Fruit fly (Drosophila melanogaster) whole organism, pupa: Measurements from ENCODE around the gene sdk.

Source experiments
- CG10348 ChIP-seq: fragments of 200-800 bp; sonication (Bioruptor generic); IDR thresholded peaks from 2 replicates; pipeline ENCODE4 v1.3.6; 2022; ENCODE audit warnings: missing biosample characterization, missing genetic modification characterization
- CG12605 ChIP-seq: fragments of 200-800 bp; sonication (Bioruptor generic); IDR thresholded peaks from 2 replicates; pipeline ENCODE4 v1.3.6; 2022; ENCODE audit warnings: missing biosample characterization, missing genetic modification characterization
- CG13204 ChIP-seq: fragments of 200-800 bp; sonication (Bioruptor generic); optimal IDR thresholded peaks from 2 replicates; lab custom pipeline; 2018; ENCODE audit warnings: missing biosample characterization, mild to moderate bottlenecking, missing genetic modification characterization, moderate library complexity
- CG14655 ChIP-seq: fragments of 200-800 bp; sonication (Bioruptor generic); optimal IDR thresholded peaks from 3 replicates; lab custom pipeline; 2017; ENCODE audit warnings: mild to moderate bottlenecking, missing biosample characterization, missing genetic modification reagents, missing genetic modification characterization
- CG15710 ChIP-seq: fragments of 200-800 bp; sonication (Bioruptor generic); optimal IDR thresholded peaks from 2 replicates; lab custom pipeline; 2018; ENCODE audit warnings: missing biosample characterization, mild to moderate bottlenecking, missing genetic modification characterization, moderate library complexity
- CG17806 ChIP-seq: fragments of 200-800 bp; sonication (Bioruptor generic); optimal IDR thresholded peaks from 2 replicates; lab custom pipeline; 2018; ENCODE audit warnings: missing biosample characterization, mild to moderate bottlenecking, missing genetic modification characterization, moderate library complexity
- CG32121 ChIP-seq: fragments of 200-800 bp; sonication (Bioruptor generic); IDR thresholded peaks from 2 replicates; pipeline ENCODE4 v1.3.6; 2022; ENCODE audit warnings: missing biosample characterization, missing genetic modification characterization
- CG34367 ChIP-seq: fragments of 200-800 bp; sonication (Bioruptor generic); optimal IDR thresholded peaks from 2 replicates; lab custom pipeline; 2018; ENCODE audit warnings: missing biosample characterization, mild to moderate bottlenecking, missing genetic modification characterization
- CG4496 ChIP-seq: fragments of 200-800 bp; sonication (Bioruptor generic); IDR thresholded peaks from 3 replicates; pipeline ENCODE4 v1.3.6; 2022; ENCODE audit warnings: missing biosample characterization, missing genetic modification characterization
- CG8159 ChIP-seq: fragments of 200-800 bp; sonication (Bioruptor generic); optimal IDR thresholded peaks from 3 replicates; lab custom pipeline; 2018; ENCODE audit warnings: missing biosample characterization, mild to moderate bottlenecking, missing genetic modification characterization, moderate library complexity
- CG8301 ChIP-seq: fragments of 200-800 bp; sonication (Bioruptor generic); optimal IDR thresholded peaks from 2 replicates; lab custom pipeline; 2018; ENCODE audit warnings: missing biosample characterization, mild to moderate bottlenecking, missing genetic modification characterization
- CG9948 ChIP-seq: fragments of 200-800 bp; sonication (Bioruptor generic); optimal IDR thresholded peaks from 2 replicates; lab custom pipeline; 2018; ENCODE audit warnings: missing biosample characterization, mild to moderate bottlenecking, missing genetic modification characterization, moderate library complexity
- D1 ChIP-seq: fragments of 200-800 bp; sonication (Bioruptor generic); optimal IDR thresholded peaks from 2 replicates; lab custom pipeline; 2018; ENCODE audit warnings: missing biosample characterization, mild to moderate bottlenecking, missing genetic modification characterization, moderate library complexity
- EcR ChIP-seq: fragments of 200-800 bp; sonication (Bioruptor generic); optimal IDR thresholded peaks from 3 replicates; lab custom pipeline; 2019; ENCODE audit warnings: missing biosample characterization, missing genetic modification characterization, mild to moderate bottlenecking, moderate library complexity, missing genetic modification reagents
- Ets98B ChIP-seq: fragments of 200-800 bp; sonication (Bioruptor generic); IDR thresholded peaks from 2 replicates; pipeline ENCODE4 v1.3.6; 2022; ENCODE audit warnings: missing biosample characterization, missing genetic modification characterization
- Pif1A ChIP-seq: fragments of 200-800 bp; sonication (Bioruptor generic); optimal IDR thresholded peaks from 3 replicates; lab custom pipeline; 2016; ENCODE audit warnings: missing biosample characterization, missing genetic modification characterization
- Pif1B ChIP-seq: fragments of 200-800 bp; sonication (Bioruptor generic); optimal IDR thresholded peaks from 3 replicates; lab custom pipeline; 2016; ENCODE audit warnings: missing biosample characterization, missing genetic modification characterization
- Snoo ChIP-seq: fragments of 200-800 bp; sonication (Bioruptor generic); optimal IDR thresholded peaks from 3 replicates; lab custom pipeline; 2017; ENCODE audit warnings: missing biosample characterization, mild to moderate bottlenecking, missing genetic modification characterization, inconsistent platforms
- fd96Ca ChIP-seq: fragments of 200-800 bp; sonication (Bioruptor generic); IDR thresholded peaks from 3 replicates; pipeline ENCODE4 v1.3.6; 2022; ENCODE audit warnings: missing biosample characterization, missing genetic modification characterization
- gl ChIP-seq: fragments of 200-800 bp; sonication (Bioruptor generic); optimal IDR thresholded peaks from 2 replicates; lab custom pipeline; 2018; ENCODE audit warnings: missing biosample characterization, mild to moderate bottlenecking, missing genetic modification characterization
- rn ChIP-seq: fragments of 200-800 bp; sonication (Bioruptor generic); IDR thresholded peaks from 2 replicates; pipeline ENCODE4 v1.3.6; 2022; ENCODE audit warnings: missing biosample characterization, missing genetic modification characterization

Gene sdk

DNA sequence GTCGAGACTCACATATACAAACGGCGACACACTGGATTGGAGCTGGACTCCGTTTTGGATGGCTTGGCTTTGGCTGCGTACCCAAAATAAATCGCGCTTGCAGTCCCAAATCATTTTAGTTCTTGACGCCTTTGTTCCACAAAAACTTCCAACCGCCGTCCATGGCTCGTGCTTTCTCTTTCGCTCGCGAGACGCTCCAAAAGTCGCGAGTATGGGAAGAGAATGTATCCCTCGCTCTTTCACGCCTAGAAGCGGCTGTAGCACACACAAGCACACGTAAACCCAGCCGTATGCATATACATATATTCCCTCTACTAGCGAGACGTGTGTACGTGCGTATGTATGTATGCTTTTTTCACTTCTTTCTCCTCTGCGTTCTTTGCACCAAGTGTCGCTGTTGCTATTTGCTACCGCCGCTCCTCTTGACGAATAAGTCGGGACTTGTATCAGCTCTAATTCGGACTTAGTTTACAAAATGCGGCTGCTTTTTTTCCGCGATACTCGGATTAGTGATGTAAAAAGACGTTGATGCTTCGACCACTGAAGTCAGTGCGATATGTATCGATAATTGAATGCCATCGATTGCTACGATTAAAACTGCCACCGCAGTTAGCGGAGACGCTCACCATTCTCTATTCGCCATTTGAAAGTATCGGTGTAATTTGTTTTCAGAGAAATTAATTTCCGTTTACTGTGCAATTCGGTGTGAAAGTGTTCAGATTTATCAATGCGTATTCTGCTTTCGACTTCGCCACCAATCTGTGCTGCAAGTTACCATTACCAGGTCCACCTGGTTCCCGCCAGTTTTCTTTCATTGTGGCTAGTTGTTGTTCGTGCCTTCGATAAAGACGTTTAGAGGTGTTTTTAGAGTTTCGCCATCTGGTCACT, 30.9 kb upstream of the sdk start, which contains the start of the genes Hmt4-20 and SkpA:
Gene Hmt4-20 (minus strand): TSS at position 542 of the 888 bp plus-strand sequence.
Gene SkpA (plus strand): TSS at position 623 of the 888 bp plus-strand sequence.
- no peak for TF ChIP-seq CG8301 (tag; lab: Kevin White, UChicago)
- TF ChIP-seq Ets98B (GFP tag; lab: Robert Waterston, UW) = no peak
- no peak for TF ChIP-seq CG15710 (tag; lab: Kevin White, UChicago)
- TF ChIP-seq, all 21 proteins: peak for 0

- no peak for TF ChIP-seq CG17806
- TF ChIP-seq Pif1B (GFP tag; lab: Kevin White, UChicago) = no peak
- no peak for TF ChIP-seq CG10348
- TF ChIP-seq Pif1A (GFP tag; lab: Kevin White, UChicago) = no peak
- TF ChIP-seq fd96Ca = no peak
- TF ChIP-seq gl (tag; lab: Kevin White, UChicago) = no peak
- TF ChIP-seq EcR (GFP tag; lab: Kevin White, UChicago) = no peak
- no peak for TF ChIP-seq CG13204 (GFP tag; lab: Kevin White, UChicago)
- no peak for TF ChIP-seq Ets98B (GFP tag; lab: Robert Waterston, UW)
- no peak for TF ChIP-seq CG14655 (GFP tag; lab: Kevin White, UChicago)
- no peak for TF ChIP-seq CG8159 (tag; lab: Kevin White, UChicago)
- TF ChIP-seq CG15710 (tag; lab: Kevin White, UChicago) = no peak
- no peak for TF ChIP-seq CG12605 (GFP tag; lab: Robert Waterston, UW)
- TF ChIP-seq CG8301 (tag; lab: Kevin White, UChicago) = no peak
- TF ChIP-seq, all 21 proteins: peak for 0
Measured at dm6 chrX:656380-656925, 30.2 kb upstream of the sdk start.

dm6 chrX:658021-658420, 28.6 kb upstream of the sdk start:
- no peak for TF ChIP-seq gl (tag; lab: Kevin White, UChicago)
- TF ChIP-seq CG13204 (GFP tag; lab: Kevin White, UChicago) = no peak
- TF ChIP-seq CG17806 = no peak
- TF ChIP-seq CG8301 (tag; lab: Kevin White, UChicago) = no peak
- TF ChIP-seq CG9948 (tag; lab: Kevin White, UChicago) = no peak
- no peak for TF ChIP-seq EcR (GFP tag; lab: Kevin White, UChicago)
- TF ChIP-seq rn = no peak
- TF ChIP-seq Pif1A (GFP tag; lab: Kevin White, UChicago) = no peak
- no peak for TF ChIP-seq CG10348
- no peak for TF ChIP-seq CG8159 (tag; lab: Kevin White, UChicago)
- TF ChIP-seq CG12605 (GFP tag; lab: Robert Waterston, UW) = no peak
- no peak for TF ChIP-seq D1 (tag; lab: Kevin White, UChicago)
- TF ChIP-seq Pif1B (GFP tag; lab: Kevin White, UChicago) = no peak
- no peak for TF ChIP-seq Snoo (tag; lab: Kevin White, UChicago)
- TF ChIP-seq Ets98B (GFP tag; lab: Robert Waterston, UW) = no peak
- TF ChIP-seq CG4496 (GFP tag; lab: Robert Waterston, UW) = no peak

- TF ChIP-seq CG17806 = no peak
- no peak for TF ChIP-seq Snoo (tag; lab: Kevin White, UChicago)
- TF ChIP-seq Ets98B (GFP tag; lab: Robert Waterston, UW) = peak; percentile 55; the same call in 1 of the 2 replicates
- peak; percentile 62; the same call in 2 of the 3 replicates for TF ChIP-seq CG4496 (GFP tag; lab: Robert Waterston, UW)
- TF ChIP-seq CG34367 (tag; lab: Kevin White, UChicago) = no peak
- TF ChIP-seq CG14655 (GFP tag; lab: Kevin White, UChicago) = peak; percentile 31
- TF ChIP-seq D1 (tag; lab: Kevin White, UChicago) = no peak
- peak; percentile 35 for TF ChIP-seq Pif1A (GFP tag; lab: Kevin White, UChicago)
- TF ChIP-seq CG15710 (tag; lab: Kevin White, UChicago) = peak; percentile 15
- peak; percentile 12 for TF ChIP-seq CG9948 (tag; lab: Kevin White, UChicago)
- TF ChIP-seq CG32121 (GFP tag; lab: Robert Waterston, UW) = 0 out of 2 replicates have a peak, but pooled peaks have one; percentile 31
- no peak for TF ChIP-seq CG10348
Measured at dm6 chrX:678503-678902, 8.1 kb upstream of the sdk start.

dm6 chrX:687330-688078, 870 bp downstream of the sdk start:
- TF ChIP-seq CG17806 = no peak
- no peak for TF ChIP-seq rn
- peak; percentile 8 for TF ChIP-seq CG13204 (GFP tag; lab: Kevin White, UChicago)
- peak; percentile 50; the same call in 1 of the 3 replicates for TF ChIP-seq CG4496 (GFP tag; lab: Robert Waterston, UW)
- peak; percentile 10 for TF ChIP-seq CG15710 (tag; lab: Kevin White, UChicago)
- TF ChIP-seq Pif1B (GFP tag; lab: Kevin White, UChicago) = no peak
- TF ChIP-seq CG12605 (GFP tag; lab: Robert Waterston, UW) = peak; percentile 45; the same call in 1 of the 2 replicates
- TF ChIP-seq fd96Ca = no peak; the same call in 2 of the 3 replicates
- TF ChIP-seq CG14655 (GFP tag; lab: Kevin White, UChicago) = peak; percentile 5
- TF ChIP-seq CG8159 (tag; lab: Kevin White, UChicago) = peak; percentile 20
- TF ChIP-seq Pif1A (GFP tag; lab: Kevin White, UChicago) = no peak
- no peak for TF ChIP-seq Snoo (tag; lab: Kevin White, UChicago)
- TF ChIP-seq EcR (GFP tag; lab: Kevin White, UChicago) = no peak
- TF ChIP-seq CG10348 = no peak
- no peak for TF ChIP-seq CG32121 (GFP tag; lab: Robert Waterston, UW)
- TF ChIP-seq D1 (tag; lab: Kevin White, UChicago) = no peak
- no peak for TF ChIP-seq CG9948 (tag; lab: Kevin White, UChicago)
- TF ChIP-seq CG34367 (tag; lab: Kevin White, UChicago) = no peak
- peak; percentile 40 for TF ChIP-seq gl (tag; lab: Kevin White, UChicago)
- no peak for TF ChIP-seq CG8301 (tag; lab: Kevin White, UChicago)
- TF ChIP-seq Ets98B (GFP tag; lab: Robert Waterston, UW) = peak; percentile 28; the same call in 1 of the 2 replicates
